Fruit fly (Drosophila melanogaster): Measurements from ENCODE around the gene CG10428.

- TF ChIP-seq Sin3A (optimal IDR thresholded peaks at IDR 0.05) (no peak), insv (optimal IDR thresholded peaks at IDR 0.05) (no peak), h (optimal IDR thresholded peaks at IDR 0.05) (no peak), psq (optimal IDR thresholded peaks at IDR 0.05) (no peak), Myc (optimal IDR thresholded peaks at IDR 0.05) (no peak), ttk (optimal IDR thresholded peaks at IDR 0.05) (no peak)
These were observed 5.0 kb downstream of the CG10428 start for dm6 chr2L:18953512-18954254.
